Fruit fly (Drosophila melanogaster) whole organism, embryonic: ENCODE measurements around the gene Eig71Ei.

Experiments used
- Adf1 ChIP-seq: fragments of 200-800 bp; sonication (Bioruptor generic); IDR thresholded peaks from 2 replicates; pipeline ENCODE4 v1.3.6; 2022; ENCODE audit warnings: missing biosample characterization, missing genetic modification characterization
- BEAF-32 ChIP-seq: fragments of 200-800 bp; sonication (Bioruptor generic); optimal IDR thresholded peaks from 3 replicates; lab custom pipeline; 2017; ENCODE audit warnings: missing biosample characterization, missing genetic modification characterization, mild to moderate bottlenecking, moderate library complexity, missing genetic modification reagents
- CG10959 ChIP-seq: fragments of 200-800 bp; sonication (Bioruptor generic); IDR thresholded peaks from 2 replicates; pipeline ENCODE4 v1.3.6; 2022; ENCODE audit warnings: missing biosample characterization, missing genetic modification characterization
- CG11723 ChIP-seq: fragments of 200-800 bp; sonication (Bioruptor generic); optimal IDR thresholded peaks from 2 replicates; lab custom pipeline; 2017; ENCODE audit warnings: missing biosample characterization, mild to moderate bottlenecking, missing genetic modification characterization
- CG1233 ChIP-seq: fragments of 200-800 bp; sonication (Bioruptor generic); optimal IDR thresholded peaks from 4 replicates; lab custom pipeline; 2018; ENCODE audit warnings: missing biosample characterization, mild to moderate bottlenecking, missing genetic modification characterization
- CG18619 ChIP-seq: fragments of 200-800 bp; sonication (Bioruptor generic); optimal IDR thresholded peaks from 3 replicates; lab custom pipeline; 2017; ENCODE audit warnings: missing biosample characterization, mild to moderate bottlenecking, missing genetic modification characterization
- CG18764 ChIP-seq: fragments of 200-800 bp; sonication (Bioruptor generic); optimal IDR thresholded peaks from 3 replicates; lab custom pipeline; 2016; ENCODE audit warnings: missing biosample characterization, missing genetic modification characterization
- CG6175 ChIP-seq: fragments of 200-800 bp; sonication (Bioruptor generic); IDR thresholded peaks from 3 replicates; pipeline ENCODE4 v1.3.6; 2022; ENCODE audit warnings: missing biosample characterization, missing genetic modification characterization
- CG7839 ChIP-seq: fragments of 200-800 bp; sonication (Bioruptor generic); optimal IDR thresholded peaks from 3 replicates; lab custom pipeline; 2018; ENCODE audit warnings: missing biosample characterization, mild to moderate bottlenecking, missing genetic modification characterization, moderate library complexity
- CG8281 ChIP-seq: fragments of 200-800 bp; sonication (Bioruptor generic); optimal IDR thresholded peaks from 2 replicates; lab custom pipeline; 2018; ENCODE audit warnings: missing biosample characterization, mild to moderate bottlenecking, missing genetic modification characterization, moderate library complexity
- CG8388 ChIP-seq: fragments of 200-800 bp; sonication (Bioruptor generic); optimal IDR thresholded peaks from 2 replicates; lab custom pipeline; 2019; ENCODE audit warnings: missing biosample characterization, mild to moderate bottlenecking, missing genetic modification characterization, moderate library complexity
- CG9437 ChIP-seq: fragments of 200-800 bp; sonication (Bioruptor generic); optimal IDR thresholded peaks from 2 replicates; lab custom pipeline; 2018; ENCODE audit warnings: missing biosample characterization, mild to moderate bottlenecking, missing genetic modification characterization
- CTCF ChIP-seq: fragments of 200-800 bp; sonication (Bioruptor generic); optimal IDR thresholded peaks from 2 replicates; lab custom pipeline; 2017; ENCODE audit warnings: missing biosample characterization, mild to moderate bottlenecking, missing genetic modification characterization, moderate library complexity
- Deaf1 ChIP-seq: fragments of 200-800 bp; optimal IDR thresholded peaks from 3 replicates; lab custom pipeline; 2019; ENCODE audit warnings: missing biosample characterization, mild to moderate bottlenecking, missing genetic modification characterization, moderate library complexity
- Dll ChIP-seq: fragments of 200-800 bp; sonication (Bioruptor generic); IDR thresholded peaks from 4 replicates; pipeline ENCODE4 v1.3.6; 2022; ENCODE audit warnings: missing biosample characterization, missing genetic modification characterization; ENCODE audit not compliant: partially characterized antibody
- HHEX ChIP-seq: fragments of 200-800 bp; sonication (Bioruptor generic); optimal IDR thresholded peaks from 3 replicates; lab custom pipeline; 2017; ENCODE audit warnings: missing biosample characterization, mild to moderate bottlenecking, missing genetic modification characterization, missing genetic modification reagents
- HLHmδ ChIP-seq: fragments of 200-800 bp; sonication (Bioruptor generic); optimal IDR thresholded peaks from 2 replicates; lab custom pipeline; 2018; ENCODE audit warnings: missing biosample characterization, mild to moderate bottlenecking, missing genetic modification characterization, moderate library complexity
- HmgZ ChIP-seq: fragments of 200-800 bp; sonication (Bioruptor generic); optimal IDR thresholded peaks from 2 replicates; lab custom pipeline; 2018; ENCODE audit warnings: missing biosample characterization, mild to moderate bottlenecking, missing genetic modification characterization
- Hr39 ChIP-seq: fragments of >200 bp; optimal IDR thresholded peaks from 2 replicates; lab custom pipeline; 2017
- Hr51 ChIP-seq, 2 experiments: fragments of 200-800 bp; sonication (Bioruptor generic); optimal IDR thresholded peaks; 2 replicates in 1 of 2; 3 replicates in 1 of 2; lab custom pipeline; 2016 to 2018; ENCODE audit warnings: missing biosample characterization in 2 of 2, missing genetic modification characterization in 2 of 2, mild to moderate bottlenecking in 1 of 2, moderate library complexity in 1 of 2
- NfI ChIP-seq: fragments of 200-800 bp; sonication (Bioruptor generic); optimal IDR thresholded peaks from 3 replicates; lab custom pipeline; 2018; ENCODE audit warnings: missing biosample characterization, mild to moderate bottlenecking, missing genetic modification characterization, moderate library complexity
- PHDP ChIP-seq: fragments of 200-800 bp; sonication (Bioruptor generic); optimal IDR thresholded peaks from 3 replicates; lab custom pipeline; 2018; ENCODE audit warnings: missing biosample characterization, mild to moderate bottlenecking, missing genetic modification characterization, moderate library complexity
- Sox102F ChIP-seq: fragments of 200-800 bp; sonication (Bioruptor generic); optimal IDR thresholded peaks from 2 replicates; lab custom pipeline; 2018; ENCODE audit warnings: missing biosample characterization, mild to moderate bottlenecking, missing genetic modification characterization, moderate library complexity
- bowl ChIP-seq: fragments of 200-800 bp; sonication (Bioruptor generic); IDR thresholded peaks from 2 replicates; pipeline ENCODE4 v1.3.6; 2022; ENCODE audit warnings: missing biosample characterization, missing genetic modification characterization
- croc ChIP-seq: fragments of 200-800 bp; sonication (Bioruptor generic); conservative IDR thresholded peaks from 3 replicates; pipeline ENCODE4 v1.3.6; 2022; ENCODE audit warnings: missing biosample characterization, missing genetic modification characterization
- dimm ChIP-seq: fragments of 200-800 bp; sonication (Bioruptor generic); IDR thresholded peaks from 2 replicates; pipeline ENCODE4 v1.3.6; 2022; ENCODE audit warnings: missing biosample characterization, missing genetic modification characterization
- dmrt11E ChIP-seq: fragments of 200-800 bp; sonication (Bioruptor generic); optimal IDR thresholded peaks from 3 replicates; lab custom pipeline; 2018; ENCODE audit warnings: missing biosample characterization, mild to moderate bottlenecking, missing genetic modification characterization, moderate library complexity
- dmrt99B ChIP-seq: fragments of 200-800 bp; sonication (Bioruptor generic); optimal IDR thresholded peaks from 2 replicates; lab custom pipeline; 2018; ENCODE audit warnings: missing biosample characterization, mild to moderate bottlenecking, missing genetic modification characterization, moderate library complexity
- dpn ChIP-seq, 2 experiments: fragments of 200-800 bp; sonication (Bioruptor generic); optimal IDR thresholded peaks; 3 replicates each; lab custom pipeline; 2016; ENCODE audit warnings: missing biosample characterization in 2 of 2, missing genetic modification characterization in 2 of 2
- dysf ChIP-seq: fragments of 200-800 bp; sonication (Bioruptor generic); IDR thresholded peaks from 3 replicates; pipeline ENCODE4 v1.3.6; 2022; ENCODE audit warnings: missing biosample characterization, missing genetic modification characterization
- ems ChIP-seq: fragments of 200-800 bp; sonication (Bioruptor generic); optimal IDR thresholded peaks from 3 replicates; lab custom pipeline; 2016; ENCODE audit warnings: missing biosample characterization, missing genetic modification characterization
- ewg ChIP-seq: fragments of 200-800 bp; sonication (Bioruptor generic); optimal IDR thresholded peaks from 3 replicates; lab custom pipeline; 2017; ENCODE audit warnings: mild to moderate bottlenecking, missing biosample characterization, missing genetic modification reagents, missing genetic modification characterization
- gcm2 ChIP-seq: fragments of 200-800 bp; sonication (Bioruptor generic); optimal IDR thresholded peaks from 2 replicates; lab custom pipeline; 2016; ENCODE audit warnings: missing biosample characterization, missing genetic modification characterization
- gsb ChIP-seq: fragments of 200-800 bp; sonication (Bioruptor generic); IDR thresholded peaks from 2 replicates; pipeline ENCODE4 v1.3.6; 2022; ENCODE audit warnings: missing biosample characterization, missing genetic modification characterization
- hkb ChIP-seq, 2 experiments: fragments of 200-800 bp in 1 of 2; fragments of >200 bp in 1 of 2; sonication (Bioruptor generic) in 1 of 2; IDR thresholded peaks in 1 of 2; optimal IDR thresholded peaks in 1 of 2; 2 replicates each; pipeline versions ENCODE4 v1.3.6 to Lab custom; 2017 to 2022; ENCODE audit warnings: missing biosample characterization in 1 of 2, missing genetic modification characterization in 1 of 2
- kay ChIP-seq: fragments of 200-800 bp; sonication (Bioruptor generic); optimal IDR thresholded peaks from 2 replicates; lab custom pipeline; 2016; ENCODE audit warnings: missing biosample characterization, missing genetic modification characterization
- lab ChIP-seq: fragments of 200-800 bp; sonication (Bioruptor generic); optimal IDR thresholded peaks from 3 replicates; lab custom pipeline; 2017; ENCODE audit warnings: missing biosample characterization, missing genetic modification characterization, mild to moderate bottlenecking, moderate library complexity, missing genetic modification reagents
- mirr ChIP-seq: fragments of 200-800 bp; sonication (Bioruptor generic); optimal IDR thresholded peaks from 3 replicates; lab custom pipeline; 2018; ENCODE audit warnings: missing biosample characterization, mild to moderate bottlenecking, missing genetic modification characterization
- onecut ChIP-seq: fragments of 200-800 bp; sonication (Bioruptor generic); IDR thresholded peaks from 2 replicates; pipeline ENCODE4 v1.3.6; 2022; ENCODE audit warnings: missing biosample characterization, missing genetic modification characterization
- org-1 ChIP-seq: fragments of 200-800 bp; sonication (Bioruptor generic); optimal IDR thresholded peaks from 2 replicates; lab custom pipeline; 2017; ENCODE audit warnings: missing biosample characterization, missing genetic modification characterization
- otp ChIP-seq: fragments of 200-800 bp; sonication (Bioruptor generic); IDR thresholded peaks from 3 replicates; pipeline ENCODE4, ENCODE4 v1.3.6; 2022; ENCODE audit warnings: missing biosample characterization, missing genetic modification characterization
- row ChIP-seq: fragments of 200-800 bp; sonication (Bioruptor generic); IDR thresholded peaks from 3 replicates; pipeline ENCODE4 v1.3.6; 2022; ENCODE audit warnings: missing biosample characterization, missing genetic modification characterization
- sd ChIP-seq: fragments of 200-800 bp; sonication (Bioruptor generic); optimal IDR thresholded peaks from 3 replicates; lab custom pipeline; 2018; ENCODE audit warnings: missing biosample characterization, mild to moderate bottlenecking, missing genetic modification characterization, moderate library complexity
- sens ChIP-seq: fragments of 200-800 bp; sonication (Bioruptor generic); peaks from one replicate; lab custom pipeline; 2016; ENCODE audit warnings: missing biosample characterization, missing genetic modification characterization
- sim ChIP-seq: fragments of 200-800 bp; sonication (Bioruptor generic); IDR thresholded peaks from 2 replicates; pipeline ENCODE4 v1.3.6; 2022; ENCODE audit warnings: missing biosample characterization, missing genetic modification characterization
- sqz ChIP-seq: fragments of 200-800 bp; sonication (Bioruptor generic); optimal IDR thresholded peaks from 3 replicates; lab custom pipeline; 2018; ENCODE audit warnings: missing biosample characterization, mild to moderate bottlenecking, missing genetic modification characterization
- sr ChIP-seq: fragments of 200-800 bp; sonication (Bioruptor generic); IDR thresholded peaks from 3 replicates; pipeline ENCODE4 v1.3.6; 2022; ENCODE audit warnings: missing biosample characterization, missing genetic modification characterization
- wor ChIP-seq: fragments of 200-800 bp; sonication (Bioruptor generic); IDR thresholded peaks from 2 replicates; pipeline ENCODE4 v1.3.6; 2022; ENCODE audit warnings: missing biosample characterization, missing genetic modification characterization
- yki ChIP-seq: fragments of >200 bp; optimal IDR thresholded peaks from 3 replicates; lab custom pipeline; 2018

Gene Eig71Ei

DNA sequence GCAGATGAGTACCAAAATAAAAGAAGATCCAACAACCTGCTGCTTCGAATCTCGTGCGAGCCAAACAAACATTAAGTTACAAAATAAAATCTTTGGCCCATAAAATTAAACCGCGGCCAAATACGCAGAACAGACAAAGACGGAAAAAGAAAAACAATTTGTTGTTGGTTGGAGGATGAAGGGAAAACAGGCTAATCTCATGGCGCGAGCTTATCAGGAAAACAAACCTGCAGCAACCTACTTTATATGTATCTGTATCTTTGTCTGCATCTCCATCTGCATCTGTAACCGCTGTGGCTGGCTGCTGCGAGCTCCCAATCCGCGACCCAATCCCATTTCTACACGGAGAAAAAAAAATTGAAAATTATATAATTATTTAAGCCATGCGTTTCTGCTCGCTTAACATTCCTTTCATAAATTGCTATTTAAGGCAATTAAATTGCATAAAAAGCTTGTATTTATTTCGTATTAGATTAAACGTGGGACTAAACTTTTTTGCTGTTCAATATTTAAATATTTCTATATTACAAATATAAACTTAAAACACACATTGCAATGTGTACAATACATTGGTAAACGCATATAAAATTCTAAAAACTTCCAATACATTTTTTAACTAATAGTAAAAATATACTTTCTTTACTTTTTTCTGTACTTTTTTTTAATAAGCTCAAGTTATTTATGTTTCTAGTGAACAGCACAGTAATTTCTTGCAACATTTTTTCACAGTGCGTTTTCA lies 33.5 kb downstream of the Eig71Ei start (continued):
- TF ChIP-seq NfI (GFP tag; lab: Kevin White, UChicago), result no peak
- TF ChIP-seq CG18764 (GFP tag; lab: Kevin White, UChicago), result no peak
- TF ChIP-seq CG8281, result no peak
- TF ChIP-seq HLHmδ (GFP tag; lab: Kevin White, UChicago), result no peak
- TF ChIP-seq CG9437 (GFP tag; lab: Kevin White, UChicago), result peak; percentile 57
- TF ChIP-seq dmrt11E (tag; lab: Kevin White, UChicago), result peak; percentile 80
- TF ChIP-seq dmrt99B (tag; lab: Kevin White, UChicago), result peak; percentile 49
- no peak for TF ChIP-seq bowl
- TF ChIP-seq croc (GFP tag; lab: Robert Waterston, UW), result 0 out of 3 replicates have a peak, but pooled peaks have one; percentile 24
- TF ChIP-seq CG11723 (GFP tag; lab: Kevin White, UChicago), result no peak
- TF ChIP-seq, all 482 proteins: peak for 97

DNA sequence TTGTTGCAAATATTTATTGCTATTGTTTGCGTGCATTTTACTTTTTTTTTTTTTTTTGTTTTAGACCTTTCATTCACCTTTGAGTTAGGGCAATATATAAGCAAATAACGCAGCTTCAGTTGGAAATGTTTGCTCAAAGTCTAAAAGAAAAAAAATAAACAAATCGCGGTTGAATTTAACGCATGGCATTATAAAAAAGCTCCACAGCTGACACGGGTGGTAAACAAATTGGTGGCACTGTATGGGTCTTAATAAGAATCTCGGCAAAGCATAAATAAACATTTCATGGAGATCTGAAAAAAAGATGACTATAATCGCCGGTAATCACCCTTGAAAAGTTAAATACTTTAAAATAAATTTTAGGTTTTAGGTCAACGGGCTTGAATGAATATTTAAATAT lies 34.9 kb downstream of the Eig71Ei start:
- TF ChIP-seq row, result peak; percentile 33; the same call in 1 of the 3 replicates
- TF ChIP-seq hkb (optimal IDR thresholded peaks at IDR 0.05; lab: Kevin White, UChicago), result no peak
- no peak for TF ChIP-seq hkb (GFP tag; IDR thresholded peaks at IDR 0.05; lab: Robert Waterston, UW)
- TF ChIP-seq dysf (GFP tag; lab: Robert Waterston, UW), result 0 out of 3 replicates have a peak, but pooled peaks have one; percentile 29
- no peak for TF ChIP-seq HmgZ (tag; lab: Kevin White, UChicago)
- no peak for TF ChIP-seq Adf1 (GFP tag; lab: Robert Waterston, UW)
- peak; percentile 5 for TF ChIP-seq CG18619
- TF ChIP-seq sens (GFP tag; lab: Kevin White, UChicago), result peak; percentile 65
- TF ChIP-seq kay (GFP tag; lab: Kevin White, UChicago), result no peak
- TF ChIP-seq ems (GFP tag; lab: Kevin White, UChicago), result no peak
- no peak for TF ChIP-seq CTCF (GFP tag; lab: Kevin White, UChicago)
- peak; percentile 4 for TF ChIP-seq Sox102F (GFP tag; lab: Kevin White, UChicago)
- TF ChIP-seq lab, result peak; percentile 21
- TF ChIP-seq Hr51 (GFP tag; optimal IDR thresholded peaks at IDR 0.05; lab: Kevin White, UChicago), result peak in 1 of 2 experiments; percentile 7
- no peak for TF ChIP-seq org-1
- TF ChIP-seq onecut (GFP tag; lab: Robert Waterston, UW), result no peak
- TF ChIP-seq mirr (GFP tag; lab: Kevin White, UChicago), result no peak
- TF ChIP-seq HHEX (GFP tag; lab: Kevin White, UChicago), result no peak
- TF ChIP-seq dpn (GFP tag; optimal IDR thresholded peaks at IDR 0.05; lab: Kevin White, UChicago), result peak in 1 of 2 experiments; percentile 7
- TF ChIP-seq wor (GFP tag; lab: Robert Waterston, UW), result no peak
- TF ChIP-seq PHDP (tag; lab: Kevin White, UChicago), result peak; percentile 12
- TF ChIP-seq sqz (GFP tag; lab: Kevin White, UChicago), result peak; percentile 21
- no peak for TF ChIP-seq sim
- TF ChIP-seq CG10959 (GFP tag; lab: Robert Waterston, UW), result no peak
- no peak for TF ChIP-seq Hr39 (lab: Kevin White, UChicago)
- peak; percentile 8 for TF ChIP-seq CG7839 (tag; lab: Kevin White, UChicago)
- TF ChIP-seq ewg (GFP tag; lab: Kevin White, UChicago), result no peak
- TF ChIP-seq BEAF-32 (GFP tag; lab: Kevin White, UChicago), result no peak
- TF ChIP-seq Deaf1 (tag; lab: Kevin White, UChicago), result no peak
- no peak for TF ChIP-seq sr (GFP tag; lab: Robert Waterston, UW)
- 0 out of 3 replicates have a peak, but pooled peaks have one; percentile 43 for TF ChIP-seq otp
- TF ChIP-seq CG8388 (GFP tag; lab: Kevin White, UChicago), result peak; percentile 81
- no peak for TF ChIP-seq gsb (GFP tag; lab: Robert Waterston, UW)
- TF ChIP-seq gcm2 (GFP tag; lab: Kevin White, UChicago), result no peak
- TF ChIP-seq CG1233 (GFP tag; lab: Kevin White, UChicago), result peak; percentile 27
- TF ChIP-seq CG6175 (GFP tag; lab: Robert Waterston, UW), result no peak
- no peak for TF ChIP-seq Dll (GFP tag; lab: Robert Waterston, UW)
- no peak for TF ChIP-seq dimm (GFP tag; lab: Robert Waterston, UW)
- TF ChIP-seq sd (tag; lab: Kevin White, UChicago), result peak; percentile 19
- TF ChIP-seq yki, result no peak
